Fruit fly (Drosophila melanogaster) whole organism, prepupa: ENCODE results near the gene CG2147.

Experiments
- CG10631 ChIP-seq: fragments of 200-800 bp; sonication (Bioruptor generic); optimal IDR thresholded peaks from 2 replicates; lab custom pipeline; 2016; ENCODE audit warnings: missing biosample characterization, missing genetic modification characterization
- CG10669 ChIP-seq: fragments of 200-800 bp; sonication (Bioruptor generic); optimal IDR thresholded peaks from 3 replicates; lab custom pipeline; 2018; ENCODE audit warnings: missing biosample characterization, mild to moderate bottlenecking, missing genetic modification characterization, moderate library complexity
- CG11902 ChIP-seq: fragments of 200-800 bp; sonication (Bioruptor generic); optimal IDR thresholded peaks from 3 replicates; lab custom pipeline; 2016; ENCODE audit warnings: missing biosample characterization, missing genetic modification characterization
- CG16779 ChIP-seq: fragments of 200-800 bp; sonication (Bioruptor generic); optimal IDR thresholded peaks from 3 replicates; lab custom pipeline; 2017; ENCODE audit warnings: missing biosample characterization, mild to moderate bottlenecking, missing genetic modification characterization
- CG3032 ChIP-seq: fragments of 200-800 bp; optimal IDR thresholded peaks from 2 replicates; lab custom pipeline; 2019; ENCODE audit warnings: missing biosample characterization, mild to moderate bottlenecking, missing genetic modification characterization, moderate library complexity
- CG32006 ChIP-seq: fragments of 200-800 bp; sonication (Bioruptor generic); optimal IDR thresholded peaks from 3 replicates; lab custom pipeline; 2017; ENCODE audit warnings: missing biosample characterization, mild to moderate bottlenecking, missing genetic modification characterization
- CG34406 ChIP-seq: fragments of 200-800 bp; sonication (Bioruptor generic); optimal IDR thresholded peaks from 3 replicates; lab custom pipeline; 2016; ENCODE audit warnings: missing biosample characterization, missing genetic modification characterization
- CG4318 ChIP-seq: fragments of 200-800 bp; sonication (Bioruptor generic); optimal IDR thresholded peaks from 3 replicates; lab custom pipeline; 2017; ENCODE audit warnings: missing biosample characterization, mild to moderate bottlenecking, missing genetic modification characterization
- CG6163 ChIP-seq: fragments of 200-800 bp; sonication (Bioruptor generic); IDR thresholded peaks from 3 replicates; pipeline ENCODE4 v1.3.6; 2022; ENCODE audit warnings: missing biosample characterization, missing genetic modification characterization
- CG6276 ChIP-seq: fragments of 200-800 bp; sonication (Bioruptor generic); optimal IDR thresholded peaks from 2 replicates; lab custom pipeline; 2017; ENCODE audit warnings: missing biosample characterization, mild to moderate bottlenecking, missing genetic modification characterization
- CG6808 ChIP-seq: fragments of 200-800 bp; sonication (Bioruptor generic); optimal IDR thresholded peaks from 3 replicates; lab custom pipeline; 2017; ENCODE audit warnings: missing biosample characterization, missing genetic modification characterization, mild to moderate bottlenecking, moderate library complexity, missing genetic modification reagents
- CG6854 ChIP-seq: fragments of 200-800 bp; sonication (Bioruptor generic); optimal IDR thresholded peaks from 2 replicates; lab custom pipeline; 2017; ENCODE audit warnings: missing biosample characterization, mild to moderate bottlenecking, missing genetic modification characterization
- CG7368 ChIP-seq: fragments of 200-800 bp; sonication (Bioruptor generic); optimal IDR thresholded peaks from 3 replicates; lab custom pipeline; 2016; ENCODE audit warnings: missing biosample characterization, missing genetic modification characterization
- CG8119 ChIP-seq: fragments of 200-800 bp; sonication (Bioruptor generic); IDR thresholded peaks from 3 replicates; pipeline ENCODE4 v1.3.6; 2022; ENCODE audit warnings: missing biosample characterization, missing genetic modification characterization
- CG8319 ChIP-seq: fragments of 200-800 bp; sonication (Bioruptor generic); optimal IDR thresholded peaks from 3 replicates; lab custom pipeline; 2016; ENCODE audit warnings: missing biosample characterization, missing genetic modification characterization
- CG8632 ChIP-seq: fragments of 200-800 bp; sonication (Bioruptor generic); optimal IDR thresholded peaks from 3 replicates; lab custom pipeline; 2016; ENCODE audit warnings: missing biosample characterization, missing genetic modification characterization
- CG9139 ChIP-seq: fragments of 200-800 bp; sonication (Bioruptor generic); optimal IDR thresholded peaks from 3 replicates; lab custom pipeline; 2017; ENCODE audit warnings: missing biosample characterization, mild to moderate bottlenecking, missing genetic modification characterization
- Eip75B ChIP-seq: fragments of 200-800 bp; sonication (Bioruptor generic); optimal IDR thresholded peaks from 3 replicates; lab custom pipeline; 2016; ENCODE audit warnings: missing biosample characterization, missing genetic modification characterization
- Eip78C ChIP-seq: fragments of 200-800 bp; sonication (Bioruptor generic); peaks from one replicate; lab custom pipeline; 2016; ENCODE audit warnings: missing biosample characterization, missing genetic modification characterization
- Eip93F ChIP-seq: fragments of 200-800 bp; sonication (Bioruptor generic); optimal IDR thresholded peaks from 2 replicates; lab custom pipeline; 2016; ENCODE audit warnings: missing biosample characterization, mild to moderate bottlenecking, missing genetic modification characterization
- Ets96B ChIP-seq: fragments of 200-800 bp; optimal IDR thresholded peaks from 2 replicates; lab custom pipeline; 2019; ENCODE audit warnings: missing biosample characterization, mild to moderate bottlenecking, missing genetic modification characterization, moderate library complexity
- Hr38 ChIP-seq: sonication (Bioruptor generic); optimal IDR thresholded peaks from 2 replicates; lab custom pipeline; 2016; ENCODE audit warnings: missing biosample characterization, missing genetic modification characterization
- Hr39 ChIP-seq: fragments of 200-800 bp; sonication (Bioruptor generic); optimal IDR thresholded peaks from 2 replicates; lab custom pipeline; 2016; ENCODE audit warnings: missing biosample characterization, missing genetic modification characterization
- Hr4 ChIP-seq: fragments of 200-800 bp; sonication (Bioruptor generic); optimal IDR thresholded peaks from 3 replicates; lab custom pipeline; 2016; ENCODE audit warnings: missing biosample characterization, missing genetic modification characterization
- Lpt ChIP-seq: fragments of 200-800 bp; sonication (Bioruptor generic); optimal IDR thresholded peaks from 3 replicates; lab custom pipeline; 2016; ENCODE audit warnings: missing biosample characterization, missing genetic modification characterization
- Met ChIP-seq: fragments of 200-800 bp; sonication (Bioruptor generic); optimal IDR thresholded peaks from 3 replicates; lab custom pipeline; 2016; ENCODE audit warnings: missing biosample characterization, missing genetic modification characterization
- Smox ChIP-seq: fragments of 200-800 bp; sonication (Bioruptor generic); optimal IDR thresholded peaks from 3 replicates; lab custom pipeline; 2016; ENCODE audit warnings: missing biosample characterization, missing genetic modification characterization
- Sox102F ChIP-seq: fragments of 200-800 bp; sonication (Bioruptor generic); optimal IDR thresholded peaks from 2 replicates; lab custom pipeline; 2016; ENCODE audit warnings: missing biosample characterization, mild to moderate bottlenecking, missing genetic modification characterization
- acj6 ChIP-seq: fragments of 200-800 bp; sonication (Bioruptor generic); optimal IDR thresholded peaks from 3 replicates; lab custom pipeline; 2016; ENCODE audit warnings: missing biosample characterization, missing genetic modification characterization
- dac ChIP-seq: fragments of 200-800 bp; sonication (Bioruptor generic); optimal IDR thresholded peaks from 2 replicates; lab custom pipeline; 2017; ENCODE audit warnings: missing biosample characterization, mild to moderate bottlenecking, missing genetic modification characterization
- dsx ChIP-seq: fragments of 200-800 bp; optimal IDR thresholded peaks from 3 replicates; lab custom pipeline; 2019; ENCODE audit warnings: missing biosample characterization, mild to moderate bottlenecking, missing genetic modification characterization, moderate library complexity; ENCODE audit not compliant: poor library complexity, severe bottlenecking
- eg ChIP-seq: fragments of 200-800 bp; sonication (Bioruptor generic); IDR thresholded peaks from 3 replicates; pipeline ENCODE4 v1.3.6; 2022; ENCODE audit warnings: missing biosample characterization, missing genetic modification characterization
- esn ChIP-seq: fragments of 200-800 bp; sonication (Bioruptor generic); optimal IDR thresholded peaks from 2 replicates; lab custom pipeline; 2016; ENCODE audit warnings: missing biosample characterization, mild to moderate bottlenecking, missing genetic modification characterization, moderate library complexity
- fd59A ChIP-seq: fragments of 200-800 bp; sonication (Bioruptor generic); optimal IDR thresholded peaks from 2 replicates; lab custom pipeline; 2017; ENCODE audit warnings: missing biosample characterization, mild to moderate bottlenecking, missing genetic modification characterization, missing genetic modification reagents
- fd85E ChIP-seq: fragments of 200-800 bp; sonication (Bioruptor generic); optimal IDR thresholded peaks from 3 replicates; lab custom pipeline; 2016; ENCODE audit warnings: missing biosample characterization, missing genetic modification characterization
- lz ChIP-seq: fragments of 200-800 bp; sonication (Bioruptor generic); optimal IDR thresholded peaks from 3 replicates; lab custom pipeline; 2016; ENCODE audit warnings: missing biosample characterization, missing genetic modification characterization
- pdm3 ChIP-seq: fragments of 200-800 bp; sonication (Bioruptor generic); optimal IDR thresholded peaks from 3 replicates; lab custom pipeline; 2016; ENCODE audit warnings: missing biosample characterization, missing genetic modification characterization
- salr ChIP-seq, 2 experiments: fragments of 200-800 bp; sonication (Bioruptor generic); optimal IDR thresholded peaks; 3 replicates each; lab custom pipeline; 2016 to 2018; ENCODE audit warnings: missing biosample characterization in 2 of 2, missing genetic modification characterization in 2 of 2, mild to moderate bottlenecking in 1 of 2
- spab ChIP-seq: fragments of 200-800 bp; sonication (Bioruptor generic); optimal IDR thresholded peaks from 2 replicates; lab custom pipeline; 2017; ENCODE audit warnings: missing biosample characterization, mild to moderate bottlenecking, missing genetic modification characterization, missing genetic modification reagents
- ss ChIP-seq, 2 experiments: fragments of 200-800 bp; sonication (Bioruptor generic); optimal IDR thresholded peaks; 2 replicates in 1 of 2; 3 replicates in 1 of 2; lab custom pipeline; 2017 to 2018; ENCODE audit warnings: mild to moderate bottlenecking in 2 of 2, missing biosample characterization in 2 of 2, missing genetic modification characterization in 2 of 2, moderate library complexity in 1 of 2
- svp ChIP-seq: fragments of 200-800 bp; sonication (Bioruptor generic); peaks from one replicate; lab custom pipeline; 2016; ENCODE audit warnings: missing biosample characterization, missing genetic modification characterization
- topi ChIP-seq: fragments of 200-800 bp; sonication (Bioruptor generic); optimal IDR thresholded peaks from 3 replicates; lab custom pipeline; 2016; ENCODE audit warnings: missing biosample characterization, missing genetic modification characterization
- vri ChIP-seq: fragments of 200-800 bp; sonication (Bioruptor generic); optimal IDR thresholded peaks from 3 replicates; lab custom pipeline; 2016; ENCODE audit warnings: missing biosample characterization, mild to moderate bottlenecking, missing genetic modification characterization

CG2147 gene

DNA sequence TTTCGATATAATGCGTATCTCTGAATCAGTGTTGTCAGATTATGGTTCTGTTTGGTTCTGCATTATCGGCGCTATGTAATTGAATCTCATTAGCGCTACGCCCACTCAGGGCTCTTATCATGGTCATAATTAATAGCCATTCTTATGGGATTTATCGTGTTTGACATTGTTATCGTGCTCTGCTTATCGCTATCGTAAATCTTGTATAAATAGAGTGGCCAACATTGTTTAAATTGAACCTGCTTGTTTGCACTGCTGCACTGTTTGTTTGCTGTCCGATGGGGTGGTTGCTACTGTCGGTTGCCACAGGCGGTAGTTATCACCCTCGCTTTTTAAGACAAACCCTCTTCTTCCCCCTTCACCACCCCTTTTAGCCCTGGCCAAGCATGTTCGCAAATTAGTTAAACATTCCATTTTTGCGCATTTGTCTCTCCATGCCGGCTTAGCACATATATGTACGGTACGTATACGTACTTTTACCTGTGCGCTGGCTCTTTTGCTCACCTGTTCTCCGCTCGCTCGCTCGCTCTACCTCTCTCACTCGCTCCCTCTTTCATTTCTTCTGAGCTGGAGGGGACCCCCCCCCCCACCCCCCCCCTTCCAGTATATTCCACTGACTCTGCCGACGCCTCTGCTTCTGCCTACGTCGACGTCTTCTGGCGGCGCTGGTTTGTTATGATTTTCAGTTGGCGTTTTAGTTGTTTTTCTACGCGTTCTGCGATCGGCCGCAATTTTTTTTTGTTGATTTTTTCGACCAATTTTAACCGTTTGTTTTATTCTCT is 10.4 kb upstream of the CG2147 start (continued):
- TF ChIP-seq fd59A, result peak; percentile 13
- peak; percentile 32; the same call in 1 of the 3 replicates for TF ChIP-seq CG6163 (GFP tag; lab: Robert Waterston, UW)
- no peak for TF ChIP-seq Eip93F (GFP tag; lab: Kevin White, UChicago)
- TF ChIP-seq Hr38 (GFP tag; lab: Kevin White, UChicago), result no peak
- no peak for TF ChIP-seq Hr39
- TF ChIP-seq CG10669, result peak; percentile 48
- peak; percentile 43; the same call in 1 of the 3 replicates for TF ChIP-seq eg
- peak; percentile 26 for TF ChIP-seq Eip75B (GFP tag; lab: Kevin White, UChicago)
- peak; percentile 60 for TF ChIP-seq CG10631 (GFP tag; lab: Kevin White, UChicago)
- peak; percentile 30 for TF ChIP-seq CG6276 (GFP tag; lab: Kevin White, UChicago)
- peak; percentile 58 for TF ChIP-seq CG7368 (GFP tag; lab: Kevin White, UChicago)
- no peak for TF ChIP-seq dsx
- TF ChIP-seq CG8119 (GFP tag; lab: Robert Waterston, UW), result 0 out of 3 replicates have a peak, but pooled peaks have one; percentile 14
- TF ChIP-seq CG16779, result no peak
- peak in 1 of 2 experiments; percentile 3 for TF ChIP-seq salr (GFP tag; optimal IDR thresholded peaks at IDR 0.05; lab: Kevin White, UChicago)
- no peak for TF ChIP-seq CG4318 (GFP tag; lab: Kevin White, UChicago)
- peak; percentile 20 for TF ChIP-seq acj6 (GFP tag; lab: Kevin White, UChicago)
- peak; percentile 35 for TF ChIP-seq spab (GFP tag; lab: Kevin White, UChicago)

DNA sequence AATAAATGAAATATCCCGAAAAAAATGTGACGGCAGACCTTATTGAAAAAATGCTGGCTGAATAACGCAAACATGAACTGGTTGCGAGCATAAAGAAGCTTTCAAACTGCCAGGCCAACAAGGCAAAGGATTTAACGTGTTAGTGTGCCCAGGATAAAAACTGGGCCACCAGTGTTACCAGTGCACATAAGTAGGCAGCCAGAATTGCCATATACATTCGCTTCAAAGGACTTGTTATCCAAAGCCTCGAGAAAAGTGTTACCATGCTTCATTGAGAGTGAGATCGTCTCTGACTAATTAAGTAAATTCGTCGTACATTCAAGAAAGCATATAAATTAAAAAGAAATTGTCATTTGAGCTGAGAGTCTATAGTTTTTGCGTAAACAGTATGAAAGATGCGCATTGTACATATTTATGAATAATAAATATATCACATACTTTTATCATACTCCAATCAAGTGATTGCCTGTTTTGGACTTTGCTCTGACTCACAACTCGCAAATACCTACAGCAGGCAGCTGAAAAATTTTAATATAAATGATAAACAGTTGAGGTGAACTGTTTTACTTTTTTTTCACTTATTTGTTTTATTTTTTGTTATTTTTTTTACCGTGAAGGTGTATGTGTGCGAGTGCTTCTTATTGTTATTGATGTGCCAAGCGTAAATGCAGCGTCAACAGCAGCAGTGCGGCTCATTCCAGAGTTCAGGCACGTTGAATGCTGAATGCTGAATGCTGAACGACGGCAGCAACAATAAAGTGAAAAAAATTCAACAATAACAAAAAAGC is 9.0 kb upstream of the CG2147 start:
- TF ChIP-seq Met (GFP tag; lab: Kevin White, UChicago), result peak; percentile 27
- no peak for TF ChIP-seq dac (GFP tag; lab: Kevin White, UChicago)
- no peak for TF ChIP-seq CG10631 (GFP tag; lab: Kevin White, UChicago)
- TF ChIP-seq Sox102F (GFP tag; lab: Kevin White, UChicago), result peak; percentile 33
- peak; percentile 10 for TF ChIP-seq CG6854 (GFP tag; lab: Kevin White, UChicago)
- TF ChIP-seq lz (GFP tag; lab: Kevin White, UChicago), result no peak
- peak; percentile 52 for TF ChIP-seq CG34406 (GFP tag; lab: Kevin White, UChicago)
- no peak for TF ChIP-seq Eip75B (GFP tag; lab: Kevin White, UChicago)
- TF ChIP-seq svp (GFP tag; lab: Kevin White, UChicago), result peak; percentile 57
- TF ChIP-seq fd85E (GFP tag; lab: Kevin White, UChicago), result no peak
- peak; percentile 29 for TF ChIP-seq CG3032 (tag; lab: Kevin White, UChicago)
- TF ChIP-seq CG32006, result no peak
- peak; percentile 26 for TF ChIP-seq CG8632
- no peak for TF ChIP-seq Lpt (GFP tag; lab: Kevin White, UChicago)
- peak; percentile 34 for TF ChIP-seq CG6808 (GFP tag; lab: Kevin White, UChicago)
- peak; percentile 60; the same call in 2 of the 3 replicates for TF ChIP-seq CG6163 (GFP tag; lab: Robert Waterston, UW)
- TF ChIP-seq CG8119 (GFP tag; lab: Robert Waterston, UW), result 0 out of 3 replicates have a peak, but pooled peaks have one; percentile 22
- TF ChIP-seq Eip93F (GFP tag; lab: Kevin White, UChicago), result peak; percentile 51
- peak; percentile 23 for TF ChIP-seq CG7368 (GFP tag; lab: Kevin White, UChicago)
- peak; percentile 5 for TF ChIP-seq topi (GFP tag; lab: Kevin White, UChicago)
- TF ChIP-seq Ets96B (tag; lab: Kevin White, UChicago), result no peak
- TF ChIP-seq CG8319 (GFP tag; lab: Kevin White, UChicago), result no peak
- peak; percentile 34 for TF ChIP-seq CG10669
- TF ChIP-seq ss (GFP tag; optimal IDR thresholded peaks at IDR 0.05; lab: Kevin White, UChicago), result peak; percentile 15 to 67
- TF ChIP-seq Hr4, result no peak
- peak; percentile 51 for TF ChIP-seq vri (GFP tag; lab: Kevin White, UChicago)
- peak; percentile 23 for TF ChIP-seq esn
- TF ChIP-seq Hr38 (GFP tag; lab: Kevin White, UChicago), result no peak
- no peak for TF ChIP-seq dsx
- peak; percentile 75 for TF ChIP-seq Eip78C (GFP tag; lab: Kevin White, UChicago)
- TF ChIP-seq pdm3 (GFP tag; lab: Kevin White, UChicago), result peak; percentile 7
- TF ChIP-seq CG11902 (GFP tag; lab: Kevin White, UChicago), result no peak
- peak; percentile 54 for TF ChIP-seq CG9139 (GFP tag; lab: Kevin White, UChicago)
- peak; percentile 14 for TF ChIP-seq Smox (GFP tag; lab: Kevin White, UChicago)
